Worm (Caenorhabditis elegans) whole organism, young adult: ENCODE data around the gene F18A1.1.
A peak's percentile ranks its signal among the peaks of the same experiment; 100 is the strongest.

Experiments
- C17E4.6 ChIP-seq: fragments of 200-800 bp; sonication (Bioruptor generic); IDR thresholded peaks from 2 replicates; pipeline ENCODE4 v1.3.6; 2022; ENCODE audit warnings: missing genetic modification reagents, missing genetic modification characterization, missing compliant biosample characterization
- D2030.7 ChIP-seq: fragments of 200-800 bp; sonication (Bioruptor generic); IDR thresholded peaks from 2 replicates; pipeline ENCODE4 v1.3.6; 2022; ENCODE audit warnings: missing genetic modification reagents, missing genetic modification characterization, missing compliant biosample characterization
- F37B4.10 ChIP-seq: fragments of 200-800 bp; sonication (Bioruptor generic); IDR thresholded peaks from 2 replicates; pipeline ENCODE4 v1.3.6; 2022; ENCODE audit warnings: missing genetic modification characterization, missing compliant biosample characterization
- F55B11.4 ChIP-seq: sonication (generic microtip); optimal IDR thresholded peaks from 2 replicates; lab custom pipeline; 2016; ENCODE audit warnings: missing compliant biosample characterization, missing genetic modification characterization, borderline replicate concordance; ENCODE audit not compliant: insufficient read depth
- K11D2.4 ChIP-seq: fragments of 200-800 bp; sonication (Bioruptor generic); IDR thresholded peaks from 2 replicates; pipeline ENCODE4 v1.3.6; 2022; ENCODE audit warnings: missing genetic modification reagents, missing genetic modification characterization, missing compliant biosample characterization
- T07F8.4 ChIP-seq: sonication (generic microtip); optimal IDR thresholded peaks from 2 replicates; lab custom pipeline; 2016; ENCODE audit warnings: mild to moderate bottlenecking, missing genetic modification characterization, moderate library complexity, missing compliant biosample characterization
- Y79H2A.3 ChIP-seq: fragments of 200-800 bp; sonication (Bioruptor generic); conservative IDR thresholded peaks from 2 replicates; pipeline ENCODE4 v1.3.6; 2022; ENCODE audit warnings: missing genetic modification reagents, missing genetic modification characterization, missing compliant biosample characterization
- ZK185.1 ChIP-seq: sonication (generic microtip); optimal IDR thresholded peaks from 2 replicates; lab custom pipeline; 2016; ENCODE audit warnings: mild to moderate bottlenecking, missing genetic modification characterization, missing compliant biosample characterization; ENCODE audit not compliant: poor library complexity, severe bottlenecking
- ama-1 ChIP-seq, 3 experiments: fragments of 150-350 bp in 1 of 3; sonication (generic microtip) in 2 of 3; optimal IDR thresholded peaks; 2 replicates each; lab custom pipeline; 2014 to 2018; ENCODE audit warnings: missing biosample characterization in 2 of 3, missing genetic modification characterization in 2 of 3, missing genetic modification reagents in 2 of 3
- aptf-3 ChIP-seq: fragments of 200-800 bp; sonication (Bioruptor generic); IDR thresholded peaks from 2 replicates; pipeline ENCODE4 v1.3.6; 2022; ENCODE audit warnings: missing genetic modification characterization, missing compliant biosample characterization
- atf-7 ChIP-seq: sonication (generic microtip); optimal IDR thresholded peaks from 2 replicates; lab custom pipeline; 2017; ENCODE audit warnings: mild to moderate bottlenecking, missing genetic modification characterization, missing compliant biosample characterization
- attf-5 ChIP-seq: fragments of 200-800 bp; sonication (Bioruptor generic); optimal IDR thresholded peaks from 2 replicates; lab custom pipeline; 2018; ENCODE audit warnings: mild to moderate bottlenecking, missing genetic modification characterization, missing compliant biosample characterization
- bed-1 ChIP-seq: fragments of 200-800 bp; sonication (Bioruptor generic); IDR thresholded peaks from 2 replicates; pipeline ENCODE4 v1.3.6; 2022; ENCODE audit warnings: missing genetic modification reagents, missing genetic modification characterization, missing compliant biosample characterization
- bed-2 ChIP-seq: fragments of 200-800 bp; sonication (Bioruptor generic); IDR thresholded peaks from 2 replicates; pipeline ENCODE4 v1.3.6; 2022; ENCODE audit warnings: missing genetic modification reagents, missing genetic modification characterization, missing compliant biosample characterization
- cebp-2 ChIP-seq: fragments of 200-800 bp; sonication (Bioruptor generic); IDR thresholded peaks from 2 replicates; pipeline ENCODE4 v1.3.6; 2022; ENCODE audit warnings: missing genetic modification characterization, missing compliant biosample characterization
- ceh-27 ChIP-seq: fragments of 200-800 bp; sonication (Bioruptor generic); optimal IDR thresholded peaks from 2 replicates; lab custom pipeline; 2018; ENCODE audit warnings: mild to moderate bottlenecking, missing genetic modification characterization, moderate library complexity, missing compliant biosample characterization
- ceh-40 ChIP-seq: fragments of 200-800 bp; sonication (Bioruptor generic); IDR thresholded peaks from 2 replicates; pipeline ENCODE4 v1.3.6; 2022; ENCODE audit warnings: missing genetic modification characterization, missing compliant biosample characterization
- ceh-58 ChIP-seq: fragments of 200-800 bp; sonication (Bioruptor generic); IDR thresholded peaks from 2 replicates; pipeline ENCODE4 v1.3.6; 2022; ENCODE audit warnings: missing genetic modification characterization, missing compliant biosample characterization
- ceh-91 ChIP-seq: fragments of 200-800 bp; sonication (Bioruptor generic); IDR thresholded peaks from 2 replicates; pipeline ENCODE4 v1.3.6; 2022; ENCODE audit warnings: missing genetic modification reagents, missing genetic modification characterization, missing compliant biosample characterization
- chd-7 ChIP-seq: sonication (generic microtip); optimal IDR thresholded peaks from 2 replicates; lab custom pipeline; 2016; ENCODE audit warnings: mild to moderate bottlenecking, missing genetic modification characterization, moderate library complexity, missing compliant biosample characterization
- dox-1 ChIP-seq: fragments of 200-800 bp; sonication (Bioruptor generic); IDR thresholded peaks from 2 replicates; pipeline ENCODE4 v1.3.6; 2022; ENCODE audit warnings: missing genetic modification reagents, missing genetic modification characterization, missing compliant biosample characterization
- dpff-1 ChIP-seq: sonication (generic microtip); optimal IDR thresholded peaks from 2 replicates; lab custom pipeline; 2017; ENCODE audit warnings: mild to moderate bottlenecking, missing genetic modification characterization, missing compliant biosample characterization
- ekl-4 ChIP-seq: fragments of 200-800 bp; sonication (Bioruptor generic); IDR thresholded peaks from 2 replicates; pipeline ENCODE4 v1.3.6; 2022; ENCODE audit warnings: missing genetic modification reagents, missing genetic modification characterization, missing compliant biosample characterization
- lag-1 ChIP-seq: fragments of 200-800 bp; sonication (Bioruptor generic); IDR thresholded peaks from 2 replicates; pipeline ENCODE4 v1.3.6; 2022; ENCODE audit warnings: missing genetic modification reagents, missing genetic modification characterization, missing compliant biosample characterization
- let-607 ChIP-seq, 2 experiments: fragments of 200-800 bp in 1 of 2; sonication (Bioruptor generic) in 1 of 2; sonication (generic microtip) in 1 of 2; optimal IDR thresholded peaks; 2 replicates each; lab custom pipeline; 2016 to 2018; ENCODE audit warnings: mild to moderate bottlenecking in 2 of 2, missing compliant biosample characterization in 2 of 2, missing genetic modification characterization in 2 of 2, moderate library complexity in 2 of 2, missing genotype in 1 of 2
- lin-26 ChIP-seq: fragments of 200-800 bp; sonication (Bioruptor generic); IDR thresholded peaks from 2 replicates; pipeline ENCODE4 v1.3.6; 2022; ENCODE audit warnings: missing genetic modification reagents, missing genetic modification characterization, missing compliant biosample characterization
- lin-40 ChIP-seq: sonication (generic microtip); optimal IDR thresholded peaks from 2 replicates; lab custom pipeline; 2016; ENCODE audit warnings: missing genetic modification characterization, mild to moderate bottlenecking, missing compliant biosample characterization, missing genotype, missing genetic modification reagents
- mes-4 ChIP-seq: sonication (generic microtip); optimal IDR thresholded peaks from 2 replicates; lab custom pipeline; 2016; ENCODE audit warnings: missing genotype, missing genetic modification characterization, missing compliant biosample characterization
- nhr-80 ChIP-seq: sonication (generic microtip); optimal IDR thresholded peaks from 2 replicates; lab custom pipeline; 2016; ENCODE audit warnings: missing genetic modification characterization, missing compliant biosample characterization
- pha-4 ChIP-seq: fragments of 150-350 bp; sonication (generic microtip); optimal IDR thresholded peaks from 2 replicates; lab custom pipeline; 2014; ENCODE audit warnings: missing biosample characterization, missing genetic modification reagents, missing genetic modification characterization
- sea-2 ChIP-seq: fragments of 200-800 bp; sonication (Bioruptor generic); IDR thresholded peaks from 2 replicates; pipeline ENCODE4 v1.3.6; 2022; ENCODE audit warnings: missing genetic modification characterization, missing compliant biosample characterization
- snpc-1.3 ChIP-seq: sonication (generic microtip); optimal IDR thresholded peaks from 2 replicates; lab custom pipeline; 2017; ENCODE audit warnings: missing genetic modification characterization, mild to moderate bottlenecking, missing compliant biosample characterization, antibody characterized with exemption, moderate library complexity, missing genotype, missing genetic modification reagents; ENCODE audit not compliant: insufficient read depth
- snpc-3.4 ChIP-seq: sonication (generic microtip); optimal IDR thresholded peaks from 2 replicates; lab custom pipeline; 2017; ENCODE audit warnings: missing genetic modification characterization, mild to moderate bottlenecking, missing compliant biosample characterization, antibody characterized with exemption, moderate library complexity, missing genotype, missing genetic modification reagents
- sptf-2 ChIP-seq: fragments of 200-800 bp; sonication (Bioruptor generic); optimal IDR thresholded peaks from 2 replicates; lab custom pipeline; 2018; ENCODE audit warnings: mild to moderate bottlenecking, missing genetic modification characterization, missing compliant biosample characterization
- zfh-2 ChIP-seq: fragments of 200-800 bp; sonication (Bioruptor generic); conservative IDR thresholded peaks from 2 replicates; pipeline ENCODE4 v1.3.6; 2022; ENCODE audit warnings: missing genetic modification reagents, missing genetic modification characterization, missing compliant biosample characterization
- ztf-25 ChIP-seq: fragments of 200-800 bp; sonication (Bioruptor generic); IDR thresholded peaks from 2 replicates; pipeline ENCODE4 v1.3.6; 2022; ENCODE audit warnings: missing genetic modification reagents, missing genetic modification characterization, missing compliant biosample characterization

F18A1.1 gene

ce11 chrII:7718491-7718890 is 33.8 kb downstream of the F18A1.1 start, which contains the start of gene cpna-5:
Gene cpna-5, minus strand, starts transcription at chrII:7718591.
- no peak for TF ChIP-seq lin-40 (tag; lab: Kevin White, UChicago)
- no peak for TF ChIP-seq ama-1 (optimal IDR thresholded peaks at IDR 0.05; lab: Kevin White, UChicago)
- no peak for TF ChIP-seq ama-1 (GFP tag; optimal IDR thresholded peaks at IDR 0.05; lab: Kevin White, UChicago)
- TF ChIP-seq ZK185.1 = no peak
- TF ChIP-seq atf-7 (tag; lab: Kevin White, UChicago) = no peak
- no peak for TF ChIP-seq dpff-1 (tag; lab: Kevin White, UChicago)
- no peak for TF ChIP-seq ztf-25 (GFP tag; lab: Robert Waterston, UW)
- no peak for TF ChIP-seq F55B11.4
- no peak for TF ChIP-seq D2030.7
- no peak for TF ChIP-seq K11D2.4
- TF ChIP-seq ceh-40 (GFP tag; lab: Robert Waterston, UW) = no peak
- no peak for TF ChIP-seq ceh-91
- no peak for TF ChIP-seq bed-2 (GFP tag; lab: Robert Waterston, UW)
- TF ChIP-seq snpc-3.4 (tag; lab: Kevin White, UChicago) = no peak

ce11 chrII:7719039-7719438 is 34.4 kb downstream of the F18A1.1 start:
- TF ChIP-seq bed-1 (GFP tag; lab: Robert Waterston, UW) = no peak
- TF ChIP-seq bed-2 (GFP tag; lab: Robert Waterston, UW) = no peak
- TF ChIP-seq snpc-1.3 (tag; lab: Kevin White, UChicago) = no peak
- no peak for TF ChIP-seq ceh-58 (GFP tag; lab: Robert Waterston, UW)
- no peak for TF ChIP-seq pha-4 (tag; lab: Kevin White, UChicago)
- no peak for TF ChIP-seq ekl-4 (GFP tag; lab: Robert Waterston, UW)
- no peak for TF ChIP-seq nhr-80
- TF ChIP-seq cebp-2 = no peak
- TF ChIP-seq lin-26 = no peak
- TF ChIP-seq T07F8.4 (tag; lab: Kevin White, UChicago) = no peak
- no peak for TF ChIP-seq C17E4.6 (GFP tag; lab: Robert Waterston, UW)
- TF ChIP-seq sptf-2 (GFP tag; lab: Kevin White, UChicago) = no peak
- TF ChIP-seq F37B4.10 (GFP tag; lab: Robert Waterston, UW) = no peak
- TF ChIP-seq ceh-27 (GFP tag; lab: Kevin White, UChicago) = no peak
- no peak for TF ChIP-seq mes-4
- no peak for TF ChIP-seq chd-7
- no peak for TF ChIP-seq let-607 (tag; optimal IDR thresholded peaks at IDR 0.05; lab: Kevin White, UChicago)
- TF ChIP-seq lag-1 (GFP tag; lab: Robert Waterston, UW) = no peak

ce11 chrII:7720479-7720878 is 35.8 kb downstream of the F18A1.1 start:
- TF ChIP-seq Y79H2A.3 = no peak
- no peak for TF ChIP-seq sea-2 (GFP tag; lab: Robert Waterston, UW)
- no peak for TF ChIP-seq attf-5
- TF ChIP-seq snpc-3.4 (tag; lab: Kevin White, UChicago) = no peak
- TF ChIP-seq aptf-3 (GFP tag; lab: Robert Waterston, UW) = no peak
- TF ChIP-seq dox-1 (GFP tag; lab: Robert Waterston, UW) = no peak
- no peak for TF ChIP-seq D2030.7
- TF ChIP-seq ama-1 (optimal IDR thresholded peaks at IDR 0.05; lab: Kevin White, UChicago) = no peak
- no peak for TF ChIP-seq ama-1 (GFP tag; optimal IDR thresholded peaks at IDR 0.05; lab: Kevin White, UChicago)

- peak; percentile 60 for TF ChIP-seq zfh-2
- TF ChIP-seq ceh-91 = no peak
These were observed 38.1 kb downstream of the F18A1.1 start for ce11 chrII:7722784-7723183.
